Fruit fly (Drosophila melanogaster): ENCODE measurements around the gene CG31245.

The CG31245 gene

DNA sequence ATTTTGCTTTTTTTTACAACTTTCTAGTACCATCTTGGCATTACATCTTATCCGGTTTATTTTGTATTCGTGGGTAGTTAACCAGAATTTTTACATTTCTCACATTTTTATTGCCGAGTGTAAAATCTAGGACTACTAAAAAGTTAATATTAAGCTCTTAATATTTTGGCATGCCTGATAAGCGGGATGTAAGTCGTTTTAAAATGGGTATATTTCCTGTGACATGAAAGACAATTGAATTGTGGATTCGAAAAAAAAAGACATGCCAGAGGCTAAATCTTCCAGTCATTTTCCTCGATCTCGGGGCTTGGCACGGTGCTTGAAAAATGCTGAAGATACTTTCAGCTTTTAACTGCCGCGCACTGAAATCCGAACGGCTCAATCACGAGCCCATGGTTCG, at the start of gene CG31245:
Gene CG31245 (minus strand): TSS at position 101 of the 400 bp plus-strand sequence.
- TF ChIP-seq Eip75B (GFP tag; optimal IDR thresholded peaks at IDR 0.05): no peak
- no peak for TF ChIP-seq svp (GFP tag)
- TF ChIP-seq Eip78C (GFP tag): no peak
- no peak for TF ChIP-seq CG3032 (tag; optimal IDR thresholded peaks at IDR 0.05)
- no peak for TF ChIP-seq CG10631 (GFP tag; optimal IDR thresholded peaks at IDR 0.05)
- TF ChIP-seq Sox15 (GFP tag; optimal IDR thresholded peaks at IDR 0.05): no peak
- no peak for TF ChIP-seq Lpt (GFP tag; optimal IDR thresholded peaks at IDR 0.05)
- TF ChIP-seq Met (GFP tag; optimal IDR thresholded peaks at IDR 0.05): no peak
- no peak for TF ChIP-seq CG6276 (GFP tag; optimal IDR thresholded peaks at IDR 0.05)
- no peak for TF ChIP-seq vri (GFP tag; optimal IDR thresholded peaks at IDR 0.05)

DNA sequence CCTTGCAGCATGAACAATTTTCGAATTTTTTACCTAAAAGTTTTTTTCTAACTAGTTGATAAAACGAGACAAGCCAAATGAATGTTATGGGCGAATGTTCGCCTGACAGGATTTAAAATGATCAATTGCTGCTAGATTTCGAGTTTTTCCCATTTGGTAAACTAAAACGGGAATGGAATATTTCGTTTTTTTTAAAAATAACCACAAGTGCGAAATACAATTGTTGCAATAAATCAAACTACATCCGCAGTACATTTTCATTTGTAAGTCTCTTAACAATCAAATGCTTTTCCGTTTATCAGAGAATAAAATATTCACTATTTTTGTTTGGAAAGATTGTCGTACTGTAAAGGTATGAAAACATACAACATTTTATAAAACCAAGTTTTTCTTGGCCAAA, 48.1 kb upstream of the CG31245 start, which contains the start of gene CG3517:
Gene CG3517 (minus strand): TSS at position 101 of the 400 bp plus-strand sequence.
- TF ChIP-seq CG32006 (GFP tag; optimal IDR thresholded peaks at IDR 0.05): no peak
- no peak for TF ChIP-seq CG7368 (GFP tag; optimal IDR thresholded peaks at IDR 0.05)
- TF ChIP-seq Met (GFP tag; optimal IDR thresholded peaks at IDR 0.05): no peak
- TF ChIP-seq Ets21C (GFP tag; optimal IDR thresholded peaks at IDR 0.05): no peak
- TF ChIP-seq pdm3 (GFP tag; optimal IDR thresholded peaks at IDR 0.05): no peak
- TF ChIP-seq topi (GFP tag; optimal IDR thresholded peaks at IDR 0.05): no peak
- TF ChIP-seq fd85E (GFP tag; optimal IDR thresholded peaks at IDR 0.05): no peak
- TF ChIP-seq CG16779 (tag; optimal IDR thresholded peaks at IDR 0.05): no peak
- no peak for TF ChIP-seq dsx (GFP tag; optimal IDR thresholded peaks at IDR 0.05; ENCODE audit: poor library complexity, severe bottlenecking)
- no peak for TF ChIP-seq CG11294 (GFP tag; IDR thresholded peaks at IDR 0.05)
- no peak for TF ChIP-seq achi (GFP tag; optimal IDR thresholded peaks at IDR 0.05)
- no peak for TF ChIP-seq Hr38 (GFP tag; optimal IDR thresholded peaks at IDR 0.05)
- no peak for TF ChIP-seq CG11902 (GFP tag; optimal IDR thresholded peaks at IDR 0.05)
- no peak for TF ChIP-seq CG10669 (GFP tag; optimal IDR thresholded peaks at IDR 0.05)
- no peak for TF ChIP-seq CG6808 (GFP tag; optimal IDR thresholded peaks at IDR 0.05)
- TF ChIP-seq Lpt (GFP tag; optimal IDR thresholded peaks at IDR 0.05): no peak

DNA sequence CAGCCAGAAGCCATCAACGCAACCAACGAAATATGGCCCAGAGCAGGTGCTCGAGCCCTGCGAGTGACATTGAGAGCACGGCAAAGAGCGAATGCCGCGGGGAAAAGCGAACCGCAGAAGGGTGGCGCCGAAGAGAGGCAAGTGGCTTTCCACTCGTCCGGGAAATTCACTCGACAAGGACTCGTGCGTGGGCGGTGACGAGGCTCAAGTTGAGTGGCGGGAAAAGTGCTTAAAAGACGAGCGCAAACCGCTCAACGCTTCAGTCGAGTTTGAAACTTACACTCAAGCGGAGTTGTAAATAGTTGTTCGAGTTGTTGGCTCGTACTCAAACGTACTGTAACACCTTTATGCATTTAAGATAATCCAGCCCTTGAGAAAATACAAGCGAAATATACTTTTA, 35.4 kb upstream of the CG31245 start, which contains the start of gene CG31221:
Gene CG31221 (plus strand): TSS at position 256 of the 400 bp plus-strand sequence.
- TF ChIP-seq fd59A (GFP tag; optimal IDR thresholded peaks at IDR 0.05): no peak
- no peak for TF ChIP-seq pdm3 (GFP tag; optimal IDR thresholded peaks at IDR 0.05)
- TF ChIP-seq CG4318 (GFP tag; optimal IDR thresholded peaks at IDR 0.05): no peak
- no peak for TF ChIP-seq CG11294 (GFP tag; IDR thresholded peaks at IDR 0.05)
- no peak for TF ChIP-seq fd85E (GFP tag; optimal IDR thresholded peaks at IDR 0.05)
- no peak for TF ChIP-seq CG6854 (GFP tag; optimal IDR thresholded peaks at IDR 0.05)
- no peak for TF ChIP-seq CG7368 (GFP tag; optimal IDR thresholded peaks at IDR 0.05)
- TF ChIP-seq ss (GFP tag; optimal IDR thresholded peaks at IDR 0.05): no peak
- no peak for TF ChIP-seq Hr38 (GFP tag; optimal IDR thresholded peaks at IDR 0.05)
- TF ChIP-seq CG9139 (GFP tag; optimal IDR thresholded peaks at IDR 0.05): no peak
- TF ChIP-seq CG8632 (GFP tag; optimal IDR thresholded peaks at IDR 0.05): no peak
- TF ChIP-seq Eip78C (GFP tag): no peak
- TF ChIP-seq salr (GFP tag; optimal IDR thresholded peaks at IDR 0.05): no peak
- no peak for TF ChIP-seq CG6792 (GFP tag; optimal IDR thresholded peaks at IDR 0.05)
- no peak for TF ChIP-seq CG10669 (GFP tag; optimal IDR thresholded peaks at IDR 0.05)

DNA sequence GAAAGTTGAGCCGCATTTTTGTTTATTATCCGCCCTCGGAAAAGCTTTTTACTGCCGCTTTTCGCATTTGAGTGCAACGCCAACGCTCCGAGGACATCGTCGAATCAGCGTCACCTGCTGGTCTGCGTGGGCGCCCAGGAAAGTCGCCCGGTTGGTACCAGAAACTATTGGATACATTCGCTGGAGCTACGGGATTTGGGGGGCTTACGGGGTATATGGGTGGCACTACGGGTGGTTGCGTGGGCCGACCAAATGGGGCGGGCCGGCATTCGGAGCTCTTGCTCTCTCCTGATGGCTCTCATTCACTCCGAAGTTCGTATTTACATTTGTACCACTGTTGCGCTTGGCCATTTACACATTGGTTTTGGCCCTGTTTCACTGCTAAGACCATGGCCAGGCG, 34.3 kb upstream of the CG31245 start:
- no peak for TF ChIP-seq lz (GFP tag; optimal IDR thresholded peaks at IDR 0.05)
- no peak for TF ChIP-seq spab (GFP tag; optimal IDR thresholded peaks at IDR 0.05)
- TF ChIP-seq Hr4 (GFP tag; optimal IDR thresholded peaks at IDR 0.05): no peak
- no peak for TF ChIP-seq Smox (GFP tag; optimal IDR thresholded peaks at IDR 0.05)
- TF ChIP-seq CG31627 (GFP tag; optimal IDR thresholded peaks at IDR 0.05): no peak
- TF ChIP-seq CG34406 (GFP tag; optimal IDR thresholded peaks at IDR 0.05): no peak

All from whole organism, prepupa.